Worm (Caenorhabditis elegans): ENCODE measurements around the gene hsb-1.

- TF ChIP-seq lin-11 (tag; optimal IDR thresholded peaks at IDR 0.05) (no peak), K09A11.1 (tag; optimal IDR thresholded peaks at IDR 0.05; ENCODE audit: insufficient read depth) (no peak), ama-1 (optimal IDR thresholded peaks at IDR 0.05) (no peak), ceh-6 (GFP tag; optimal IDR thresholded peaks at IDR 0.05) (no peak), fax-1 (tag; optimal IDR thresholded peaks at IDR 0.05) (no peak), pax-1 (tag; optimal IDR thresholded peaks at IDR 0.05) (no peak), ceh-45 (GFP tag; IDR thresholded peaks at IDR 0.05) (no peak)
These were observed 21.6 kb downstream of the hsb-1 start for ce11 chrIV:12545393-12545792.

Measured in whole organism, late embryonic.